Worm (Caenorhabditis elegans) whole organism, mixed stage, embryonic: Measurements from ENCODE around the gene T09B9.1.

ENCODE experiments used
- M03D4.4 ChIP-seq: sonication (generic microtip); optimal IDR thresholded peaks from 2 replicates; lab custom pipeline; 2017; ENCODE audit warnings: mild to moderate bottlenecking, missing genetic modification characterization, missing compliant biosample characterization
- bed-3 ChIP-seq: fragments of 200-800 bp; sonication (Bioruptor generic); optimal IDR thresholded peaks from 3 replicates; lab custom pipeline; 2018; ENCODE audit warnings: mild to moderate bottlenecking, missing genetic modification characterization, moderate library complexity, missing compliant biosample characterization
- blmp-1 ChIP-seq: fragments of 150-350 bp; optimal IDR thresholded peaks from 2 replicates; lab custom pipeline; 2014; ENCODE audit warnings: missing biosample characterization, missing genetic modification characterization
- ceh-39 ChIP-seq: fragments of 150-350 bp; optimal IDR thresholded peaks from 2 replicates; lab custom pipeline; 2014; ENCODE audit warnings: missing biosample characterization, missing genetic modification characterization
- ceh-43 ChIP-seq: fragments of 200-800 bp; sonication (Bioruptor generic); optimal IDR thresholded peaks from 2 replicates; lab custom pipeline; 2018; ENCODE audit warnings: mild to moderate bottlenecking, missing genetic modification characterization, moderate library complexity, missing compliant biosample characterization
- ceh-83 ChIP-seq: fragments of 200-800 bp; sonication (Bioruptor generic); optimal IDR thresholded peaks from 2 replicates; lab custom pipeline; 2018; ENCODE audit warnings: mild to moderate bottlenecking, missing genetic modification characterization, missing compliant biosample characterization
- ces-1 ChIP-seq: fragments of 150-350 bp; optimal IDR thresholded peaks from 2 replicates; lab custom pipeline; 2014; ENCODE audit warnings: missing biosample characterization, missing genetic modification reagents, missing genetic modification characterization
- drap-1 ChIP-seq: fragments of 200-800 bp; sonication (Bioruptor generic); optimal IDR thresholded peaks from 3 replicates; lab custom pipeline; 2018; ENCODE audit warnings: mild to moderate bottlenecking, missing genetic modification characterization, missing compliant biosample characterization
- elt-1 ChIP-seq: sonication (generic microtip); optimal IDR thresholded peaks from 2 replicates; lab custom pipeline; 2017; ENCODE audit warnings: missing genetic modification characterization, mild to moderate bottlenecking, missing compliant biosample characterization, antibody characterized with exemption, moderate library complexity, borderline replicate concordance; ENCODE audit not compliant: insufficient read depth
- elt-3 ChIP-seq: fragments of 150-350 bp; optimal IDR thresholded peaks from 2 replicates; lab custom pipeline; 2014; ENCODE audit warnings: missing biosample characterization, missing genetic modification characterization
- flh-1 ChIP-seq: fragments of 200-800 bp; sonication (Bioruptor generic); optimal IDR thresholded peaks from 2 replicates; lab custom pipeline; 2018; ENCODE audit warnings: mild to moderate bottlenecking, missing genetic modification characterization, moderate library complexity, missing compliant biosample characterization
- hlh-1 ChIP-seq: fragments of 150-350 bp; optimal IDR thresholded peaks from 2 replicates; lab custom pipeline; 2014; ENCODE audit warnings: missing biosample characterization, missing genetic modification reagents, missing genetic modification characterization
- lin-13 ChIP-seq: fragments of 150-350 bp; optimal IDR thresholded peaks from 2 replicates; lab custom pipeline; 2014; ENCODE audit warnings: missing biosample characterization, missing genetic modification characterization
- lin-32 ChIP-seq: fragments of 200-800 bp; sonication (Bioruptor generic); optimal IDR thresholded peaks from 2 replicates; lab custom pipeline; 2018; ENCODE audit warnings: mild to moderate bottlenecking, missing genetic modification characterization, missing compliant biosample characterization
- lsy-2 ChIP-seq: fragments of 150-350 bp; optimal IDR thresholded peaks from 2 replicates; lab custom pipeline; 2014; ENCODE audit warnings: missing biosample characterization, missing genetic modification characterization
- mab-5 ChIP-seq: fragments of 150-350 bp; optimal IDR thresholded peaks from 2 replicates; lab custom pipeline; 2014; ENCODE audit warnings: missing biosample characterization, missing genetic modification characterization
- mep-1 ChIP-seq: fragments of 150-350 bp; optimal IDR thresholded peaks from 2 replicates; lab custom pipeline; 2017; ENCODE audit warnings: missing biosample characterization, missing genetic modification reagents, missing genetic modification characterization, inconsistent platforms
- mls-2 ChIP-seq: sonication (generic microtip); optimal IDR thresholded peaks from 2 replicates; lab custom pipeline; 2016; ENCODE audit warnings: mild to moderate bottlenecking, missing genetic modification characterization, moderate library complexity, missing compliant biosample characterization
- nhr-12 ChIP-seq: fragments of 150-350 bp; optimal IDR thresholded peaks from 2 replicates; lab custom pipeline; 2014; ENCODE audit warnings: missing biosample characterization, missing genetic modification characterization
- nhr-237 ChIP-seq: fragments of 150-350 bp; optimal IDR thresholded peaks from 2 replicates; lab custom pipeline; 2014; ENCODE audit warnings: missing biosample characterization, missing genetic modification characterization
- nhr-28 ChIP-seq: fragments of 150-350 bp; optimal IDR thresholded peaks from 2 replicates; lab custom pipeline; 2014; ENCODE audit warnings: missing biosample characterization, missing genetic modification characterization
- nhr-76 ChIP-seq: sonication (generic microtip); optimal IDR thresholded peaks from 2 replicates; lab custom pipeline; 2017; ENCODE audit warnings: missing biosample characterization, missing genetic modification characterization
- pha-4 ChIP-seq: fragments of 150-350 bp; optimal IDR thresholded peaks from 2 replicates; lab custom pipeline; 2018; ENCODE audit warnings: missing biosample characterization, missing genetic modification reagents, missing genetic modification characterization
- sem-2 ChIP-seq: fragments of 200-800 bp; sonication (Bioruptor generic); optimal IDR thresholded peaks from 2 replicates; lab custom pipeline; 2018; ENCODE audit warnings: mild to moderate bottlenecking, missing genetic modification characterization, missing compliant biosample characterization
- sptf-1 ChIP-seq: sonication (generic microtip); optimal IDR thresholded peaks from 2 replicates; lab custom pipeline; 2017; ENCODE audit warnings: mild to moderate bottlenecking, missing genetic modification characterization, moderate library complexity, missing compliant biosample characterization
- tbx-8 ChIP-seq: fragments of 200-800 bp; sonication (Bioruptor generic); optimal IDR thresholded peaks from 2 replicates; lab custom pipeline; 2018; ENCODE audit warnings: mild to moderate bottlenecking, missing genetic modification characterization, moderate library complexity, missing compliant biosample characterization
- unc-120 ChIP-seq: sonication (generic microtip); optimal IDR thresholded peaks from 2 replicates; lab custom pipeline; 2017; ENCODE audit warnings: missing genetic modification characterization, missing compliant biosample characterization; ENCODE audit not compliant: poor library complexity, severe bottlenecking
- unc-39 ChIP-seq: fragments of 150-350 bp; optimal IDR thresholded peaks from 2 replicates; lab custom pipeline; 2014; ENCODE audit warnings: missing biosample characterization, missing genetic modification characterization
- unc-62 ChIP-seq: fragments of 150-350 bp; optimal IDR thresholded peaks from 2 replicates; lab custom pipeline; 2014; ENCODE audit warnings: missing biosample characterization, missing genetic modification reagents, missing genetic modification characterization
- zip-8 ChIP-seq: fragments of 150-350 bp; optimal IDR thresholded peaks from 2 replicates; lab custom pipeline; 2014; ENCODE audit warnings: missing biosample characterization, missing genetic modification characterization
- ztf-11 ChIP-seq: fragments of 150-350 bp; optimal IDR thresholded peaks from 2 replicates; lab custom pipeline; 2014; ENCODE audit warnings: missing biosample characterization, missing genetic modification characterization

Gene T09B9.1

ce11 chrX:9754537-9754936 lies 2.5 kb upstream of the T09B9.1 start:
- TF ChIP-seq unc-62 (GFP tag; lab: Kevin White, UChicago) (no peak), elt-3 (tag; lab: Kevin White, UChicago) (no peak), mls-2 (no peak), unc-120 (tag; lab: Kevin White, UChicago) (no peak), tbx-8 (GFP tag; lab: Kevin White, UChicago) (no peak), lin-32 (GFP tag; lab: Kevin White, UChicago) (no peak), zip-8 (no peak), mab-5 (tag; lab: Kevin White, UChicago) (no peak), flh-1 (GFP tag; lab: Kevin White, UChicago) (no peak), nhr-12 (tag; lab: Kevin White, UChicago) (no peak), unc-39 (tag; lab: Kevin White, UChicago) (no peak), sem-2 (GFP tag; lab: Kevin White, UChicago) (no peak), sptf-1 (tag; lab: Kevin White, UChicago) (no peak), ces-1 (GFP tag; lab: Kevin White, UChicago) (no peak)

DNA sequence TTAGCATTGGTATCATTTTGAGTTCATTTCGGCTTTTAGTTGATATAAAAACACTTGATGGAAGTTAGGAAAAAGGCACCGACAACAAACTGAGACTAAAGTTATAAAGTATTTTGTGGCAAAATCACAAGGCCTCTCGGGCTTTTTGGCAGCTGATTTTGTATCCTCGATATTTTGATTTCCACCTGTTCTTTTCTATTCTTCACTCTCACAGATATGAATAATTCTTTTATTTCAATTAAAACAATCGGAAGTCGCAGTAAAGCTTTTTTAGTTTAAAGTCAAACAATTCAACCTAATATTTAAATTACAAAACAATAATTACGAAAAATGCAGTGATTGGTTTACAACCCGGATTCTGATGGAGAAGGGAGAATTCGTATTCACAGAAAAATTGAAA lies 4.2 kb downstream of the T09B9.1 start, which contains the start of gene T09B9.3:
T09B9.3 (minus strand) TSS at position 101 of the 400 bp plus-strand sequence.
- no peak for TF ChIP-seq elt-3 (tag; lab: Kevin White, UChicago)
- TF ChIP-seq tbx-8 (GFP tag; lab: Kevin White, UChicago): no peak
- TF ChIP-seq drap-1: no peak
- TF ChIP-seq pha-4 (tag; lab: Kevin White, UChicago): no peak
- TF ChIP-seq elt-1 (tag; lab: Kevin White, UChicago): no peak
- no peak for TF ChIP-seq bed-3
- TF ChIP-seq lin-13 (tag; lab: Kevin White, UChicago): no peak
- TF ChIP-seq ceh-43 (GFP tag; lab: Kevin White, UChicago): no peak
- no peak for TF ChIP-seq nhr-28 (tag; lab: Kevin White, UChicago)
- no peak for TF ChIP-seq blmp-1 (tag; lab: Kevin White, UChicago)
- no peak for TF ChIP-seq unc-39 (tag; lab: Kevin White, UChicago)
- TF ChIP-seq mls-2: no peak

DNA sequence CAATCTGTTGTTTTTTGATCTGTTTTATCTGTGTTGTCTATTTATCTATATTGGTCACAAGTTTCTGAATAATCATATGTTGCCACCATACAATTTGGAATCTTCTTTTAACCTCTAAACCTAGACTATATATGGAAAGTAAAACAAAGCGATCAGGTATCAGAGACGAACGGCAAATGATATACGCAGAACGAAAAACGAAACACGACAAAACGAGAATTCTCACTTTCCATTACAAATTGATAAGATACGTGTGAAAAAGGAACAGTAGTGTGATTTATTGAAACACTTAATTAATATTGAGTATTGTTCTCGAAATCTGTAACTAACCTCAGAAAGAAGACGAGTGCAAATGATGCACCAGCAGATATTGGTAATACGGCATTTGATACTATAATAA lies 6.8 kb downstream of the T09B9.1 start:
- TF ChIP-seq lin-13 (tag; lab: Kevin White, UChicago) (no peak), lsy-2 (no peak)

DNA sequence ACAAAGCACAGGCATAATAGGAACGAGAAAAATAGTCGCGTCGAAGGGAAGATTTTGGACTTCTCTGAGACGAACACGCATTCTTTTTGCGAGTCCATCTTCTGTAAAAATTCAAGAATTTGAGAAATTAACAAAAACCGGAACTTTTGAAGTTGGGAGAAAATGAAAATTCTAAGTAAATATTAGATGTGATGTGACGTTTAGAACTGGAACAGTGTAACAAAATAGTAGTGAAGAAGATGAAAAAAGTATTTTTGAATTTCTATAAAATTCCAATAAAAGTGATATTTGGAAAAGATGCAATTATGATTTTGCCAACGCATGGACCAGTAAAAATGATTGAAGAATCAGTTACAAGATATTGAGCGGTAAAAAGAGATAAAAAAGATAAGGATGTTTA lies 7.8 kb downstream of the T09B9.1 start, which contains the start of gene slc-17.9:
slc-17.9 (minus strand) TSS at position 101 of the 400 bp plus-strand sequence.
- TF ChIP-seq zip-8: no peak
- no peak for TF ChIP-seq hlh-1 (tag; lab: Kevin White, UChicago)
- no peak for TF ChIP-seq ceh-83 (GFP tag; lab: Kevin White, UChicago)
- TF ChIP-seq nhr-237: no peak
- TF ChIP-seq unc-39 (tag; lab: Kevin White, UChicago): no peak
- no peak for TF ChIP-seq mab-5 (tag; lab: Kevin White, UChicago)
- no peak for TF ChIP-seq ztf-11
- TF ChIP-seq blmp-1 (tag; lab: Kevin White, UChicago): no peak
- TF ChIP-seq nhr-76 (tag; lab: Kevin White, UChicago): no peak

ce11 chrX:9774323-9774722 lies 17.3 kb downstream of the T09B9.1 start, which contains the start of gene T09B9.4:
Gene T09B9.4 (minus strand): TSS chrX:9774352.
- TF ChIP-seq mep-1 (tag; lab: Kevin White, UChicago) (peak; percentile 66), sem-2 (GFP tag; lab: Kevin White, UChicago) (no peak), ceh-39 (tag; lab: Kevin White, UChicago) (peak; percentile 4)

ce11 chrX:9777481-9777880 lies 20.4 kb downstream of the T09B9.1 start, which contains the start of gene T09B9.5:
Gene T09B9.5 (plus strand): TSS chrX:9777781.
- TF ChIP-seq tbx-8 (GFP tag; lab: Kevin White, UChicago): no peak
- no peak for TF ChIP-seq pha-4 (tag; lab: Kevin White, UChicago)
- no peak for TF ChIP-seq M03D4.4 (tag; lab: Kevin White, UChicago)
- no peak for TF ChIP-seq nhr-76 (tag; lab: Kevin White, UChicago)
- TF ChIP-seq, all 35 proteins: peak for 0
